Fruit fly (Drosophila melanogaster) whole organism, embryonic: ENCODE results near the gene CG16865.

Experiments used
- CG10274 ChIP-seq: fragments of 200-800 bp; sonication (Bioruptor generic); optimal IDR thresholded peaks from 3 replicates; lab custom pipeline; 2017; ENCODE audit warnings: missing biosample characterization, mild to moderate bottlenecking, missing genetic modification characterization
- CG11504 ChIP-seq: fragments of 200-800 bp; sonication (Bioruptor generic); optimal IDR thresholded peaks from 3 replicates; lab custom pipeline; 2019; ENCODE audit warnings: missing biosample characterization, mild to moderate bottlenecking, missing genetic modification characterization, moderate library complexity
- CG12769 ChIP-seq: fragments of 200-800 bp; sonication (Bioruptor generic); optimal IDR thresholded peaks from 2 replicates; lab custom pipeline; 2019; ENCODE audit warnings: missing biosample characterization, mild to moderate bottlenecking, missing genetic modification characterization, moderate library complexity
- CG16813 ChIP-seq: fragments of 200-800 bp; sonication (Bioruptor generic); IDR thresholded peaks from 3 replicates; pipeline ENCODE4 v1.3.6; 2022; ENCODE audit warnings: missing biosample characterization, missing genetic modification characterization; ENCODE audit not compliant: partially characterized antibody
- CG18619 ChIP-seq: fragments of 200-800 bp; sonication (Bioruptor generic); optimal IDR thresholded peaks from 3 replicates; lab custom pipeline; 2017; ENCODE audit warnings: missing biosample characterization, mild to moderate bottlenecking, missing genetic modification characterization
- CG31224 ChIP-seq: fragments of 200-800 bp; sonication (Bioruptor generic); IDR thresholded peaks from 2 replicates; pipeline ENCODE4 v1.3.6; 2022; ENCODE audit warnings: missing biosample characterization, missing genetic modification characterization
- CG31441 ChIP-seq: fragments of 200-800 bp; sonication (Bioruptor generic); IDR thresholded peaks from 2 replicates; pipeline ENCODE4 v1.3.6; 2022; ENCODE audit warnings: missing biosample characterization, missing genetic modification characterization
- CG3163 ChIP-seq: fragments of 200-800 bp; sonication (Bioruptor generic); optimal IDR thresholded peaks from 3 replicates; lab custom pipeline; 2016; ENCODE audit warnings: missing biosample characterization, missing genetic modification characterization
- CG5245 ChIP-seq: fragments of 200-800 bp; sonication (Bioruptor generic); optimal IDR thresholded peaks from 3 replicates; lab custom pipeline; 2016; ENCODE audit warnings: missing biosample characterization, missing genetic modification characterization
- CG6854 ChIP-seq: fragments of 200-800 bp; sonication (Bioruptor generic); optimal IDR thresholded peaks from 3 replicates; lab custom pipeline; 2017; ENCODE audit warnings: missing biosample characterization, mild to moderate bottlenecking, missing genetic modification characterization
- CG8944 ChIP-seq: fragments of 200-800 bp; sonication (Bioruptor generic); optimal IDR thresholded peaks from 3 replicates; lab custom pipeline; 2016; ENCODE audit warnings: missing biosample characterization, missing genetic modification characterization
- E2f2 ChIP-seq: fragments of 200-800 bp; sonication (Bioruptor generic); IDR thresholded peaks from 2 replicates; pipeline ENCODE4 v1.3.6; 2022; ENCODE audit warnings: missing biosample characterization, missing genetic modification characterization
- Elba2 ChIP-seq: fragments of 200-800 bp; sonication (Bioruptor generic); optimal IDR thresholded peaks from 3 replicates; lab custom pipeline; 2016; ENCODE audit warnings: missing biosample characterization, missing genetic modification characterization
- Hr3 ChIP-seq: fragments of 200-800 bp; sonication (Bioruptor generic); optimal IDR thresholded peaks from 3 replicates; lab custom pipeline; 2016; ENCODE audit warnings: missing biosample characterization, missing genetic modification characterization
- MBD-R2 ChIP-seq: fragments of 200-800 bp; sonication (Bioruptor generic); IDR thresholded peaks from 2 replicates; pipeline ENCODE4 v1.3.6; 2022; ENCODE audit warnings: missing biosample characterization, missing genetic modification characterization
- Med ChIP-seq: fragments of 200-800 bp; sonication (Bioruptor generic); peaks from one replicate; lab custom pipeline; 2016; ENCODE audit warnings: missing biosample characterization, missing genetic modification characterization, mild to moderate bottlenecking, inconsistent platforms, moderate library complexity
- Pdp1 ChIP-seq, 2 experiments: fragments of 200-800 bp; sonication (Bioruptor generic); optimal IDR thresholded peaks; 3 replicates each; lab custom pipeline; 2016; ENCODE audit warnings: missing biosample characterization in 2 of 2, missing genetic modification characterization in 2 of 2, mild to moderate bottlenecking in 1 of 2, moderate library complexity in 1 of 2
- Side ChIP-seq: fragments of 200-800 bp; sonication (Bioruptor generic); optimal IDR thresholded peaks from 2 replicates; lab custom pipeline; 2016; ENCODE audit warnings: missing biosample characterization, missing genetic modification characterization
- Ssrp ChIP-seq: fragments of 200-800 bp; sonication (Bioruptor generic); optimal IDR thresholded peaks from 2 replicates; lab custom pipeline; 2018; ENCODE audit warnings: missing biosample characterization, mild to moderate bottlenecking, missing genetic modification characterization, moderate library complexity
- ato ChIP-seq: fragments of 200-800 bp; sonication (Bioruptor generic); IDR thresholded peaks from 2 replicates; pipeline ENCODE4 v1.3.6; 2022; ENCODE audit warnings: missing biosample characterization, missing genetic modification characterization; ENCODE audit not compliant: partially characterized antibody
- bsh ChIP-seq, 2 experiments: fragments of 200-800 bp; sonication (Bioruptor generic); optimal IDR thresholded peaks; 2 replicates each; lab custom pipeline; 2017 to 2018; ENCODE audit warnings: mild to moderate bottlenecking in 2 of 2, missing biosample characterization in 2 of 2, missing genetic modification characterization in 2 of 2, moderate library complexity in 1 of 2
- cas ChIP-seq: fragments of 200-800 bp; sonication (Bioruptor generic); IDR thresholded peaks from 2 replicates; pipeline ENCODE4 v1.3.6; 2022; ENCODE audit warnings: missing biosample characterization, missing genetic modification characterization
- chinmo ChIP-seq: fragments of 200-800 bp; sonication (Bioruptor generic); IDR thresholded peaks from 4 replicates; pipeline ENCODE4 v1.3.6; 2022; ENCODE audit warnings: missing biosample characterization, missing genetic modification characterization; ENCODE audit not compliant: partially characterized antibody
- crol ChIP-seq: fragments of 200-800 bp; sonication (Bioruptor generic); IDR thresholded peaks from 2 replicates; pipeline ENCODE4 v1.3.6; 2022; ENCODE audit warnings: missing biosample characterization, missing genetic modification characterization
- cwo ChIP-seq: fragments of 200-800 bp; sonication (Bioruptor generic); optimal IDR thresholded peaks from 3 replicates; lab custom pipeline; 2017; ENCODE audit warnings: missing biosample characterization, missing genetic modification characterization, mild to moderate bottlenecking, moderate library complexity, missing genetic modification reagents
- dan ChIP-seq: fragments of 200-800 bp; sonication (Bioruptor generic); IDR thresholded peaks from 2 replicates; pipeline ENCODE4 v1.3.6; 2022; ENCODE audit warnings: missing biosample characterization, missing genetic modification characterization
- dati ChIP-seq: fragments of 200-800 bp; sonication (Bioruptor generic); IDR thresholded peaks from 2 replicates; pipeline ENCODE4 v1.3.6; 2022; ENCODE audit warnings: missing biosample characterization, missing genetic modification characterization
- exex ChIP-seq: fragments of 200-800 bp; sonication (Bioruptor generic); optimal IDR thresholded peaks from 4 replicates; lab custom pipeline; 2018; ENCODE audit warnings: missing biosample characterization, mild to moderate bottlenecking, missing genetic modification characterization, moderate library complexity
- ftz-f1 ChIP-seq: fragments of 200-800 bp; sonication (Bioruptor generic); optimal IDR thresholded peaks from 2 replicates; lab custom pipeline; 2016; ENCODE audit warnings: missing biosample characterization, missing genetic modification characterization
- gcm ChIP-seq: fragments of 200-800 bp; sonication (Bioruptor generic); optimal IDR thresholded peaks from 2 replicates; lab custom pipeline; 2019; ENCODE audit warnings: missing biosample characterization, mild to moderate bottlenecking, missing genetic modification characterization, moderate library complexity
- grn ChIP-seq: fragments of 200-800 bp; sonication (Bioruptor generic); optimal IDR thresholded peaks from 3 replicates; lab custom pipeline; 2017; ENCODE audit warnings: missing biosample characterization, missing genetic modification characterization
- lmd ChIP-seq: fragments of 200-800 bp; sonication (Bioruptor generic); IDR thresholded peaks from 2 replicates; pipeline ENCODE4 v1.3.6; 2022; ENCODE audit warnings: missing biosample characterization, missing genetic modification characterization
- nom ChIP-seq: fragments of 200-800 bp; sonication (Bioruptor generic); optimal IDR thresholded peaks from 2 replicates; lab custom pipeline; 2017; ENCODE audit warnings: missing biosample characterization, missing genetic modification characterization, mild to moderate bottlenecking, moderate library complexity, missing genetic modification reagents
- onecut ChIP-seq: fragments of 200-800 bp; sonication (Bioruptor generic); IDR thresholded peaks from 2 replicates; pipeline ENCODE4 v1.3.6; 2022; ENCODE audit warnings: missing biosample characterization, missing genetic modification characterization
- pan ChIP-seq, 4 experiments: fragments of >200 bp in 3 of 4; fragments of 200-800 bp in 1 of 4; sonication (Bioruptor generic) in 1 of 4; optimal IDR thresholded peaks in 3 of 4; IDR thresholded peaks in 1 of 4; 2 replicates each; pipeline versions ENCODE4 v1.3.6 to Lab custom; 2017 to 2022; ENCODE audit warnings: missing biosample characterization in 2 of 4, missing genetic modification characterization in 2 of 4, mixed read lengths in 1 of 4
- sens ChIP-seq: fragments of 200-800 bp; sonication (Bioruptor generic); peaks from one replicate; lab custom pipeline; 2016; ENCODE audit warnings: missing biosample characterization, missing genetic modification characterization
- sqz ChIP-seq: fragments of 200-800 bp; sonication (Bioruptor generic); optimal IDR thresholded peaks from 3 replicates; lab custom pipeline; 2018; ENCODE audit warnings: missing biosample characterization, mild to moderate bottlenecking, missing genetic modification characterization
- sug ChIP-seq: fragments of 200-800 bp; optimal IDR thresholded peaks from 2 replicates; lab custom pipeline; 2019; ENCODE audit warnings: missing biosample characterization, mild to moderate bottlenecking, missing genetic modification characterization, moderate library complexity
- vvl ChIP-seq: fragments of 200-800 bp; sonication (Bioruptor generic); IDR thresholded peaks from 2 replicates; pipeline ENCODE4 v1.3.6; 2022; ENCODE audit warnings: missing biosample characterization, missing genetic modification characterization

CG16865 gene

dm6 chr2L:13804561-13805067, 6.7 kb upstream of the CG16865 start:
- TF ChIP-seq crol (GFP tag; lab: Robert Waterston, UW) (peak; percentile 20; the same call in 1 of the 2 replicates), chinmo (GFP tag; lab: Robert Waterston, UW) (peak; percentile 71; the same call in 2 of the 4 replicates), CG31441 (no peak), dan (GFP tag; lab: Robert Waterston, UW) (no peak), CG18619 (GFP tag; lab: Kevin White, UChicago) (no peak), ftz-f1 (GFP tag; lab: Kevin White, UChicago) (peak; percentile 14), Hr3 (GFP tag; lab: Kevin White, UChicago) (no peak), nom (peak; percentile 60), vvl (peak; percentile 65), CG12769 (tag; lab: Kevin White, UChicago) (peak; percentile 74), sqz (GFP tag; lab: Kevin White, UChicago) (peak; percentile 50), CG16813 (no peak), onecut (GFP tag; lab: Robert Waterston, UW) (peak; percentile 46; the same call in 1 of the 2 replicates), CG31224 (GFP tag; lab: Robert Waterston, UW) (0 out of 2 replicates have a peak, but pooled peaks have one; percentile 7), Pdp1 (GFP tag; optimal IDR thresholded peaks at IDR 0.05; lab: Kevin White, UChicago) (peak in 1 of 2 experiments; percentile 56), CG3163 (GFP tag; lab: Kevin White, UChicago) (no peak), cwo (GFP tag; lab: Kevin White, UChicago) (peak; percentile 89), Med (peak; percentile 11), dati (0 out of 2 replicates have a peak, but pooled peaks have one; percentile 22), gcm (no peak), cas (GFP tag; lab: Robert Waterston, UW) (no peak), CG10274 (GFP tag; lab: Kevin White, UChicago) (peak; percentile 89)

- TF ChIP-seq MBD-R2 (no peak), grn (peak; percentile 25), cwo (GFP tag; lab: Kevin White, UChicago) (peak; percentile 3), sug (tag; lab: Kevin White, UChicago) (peak; percentile 27), E2f2 (no peak), pan (optimal IDR thresholded peaks at IDR 0.05; lab: Kevin White, UChicago) (no peak), pan (GFP tag; optimal IDR thresholded peaks at IDR 0.05 in 1 of 2, IDR thresholded peaks at IDR 0.05 in 1 of 2) (no peak), lmd (no peak), exex (tag; lab: Kevin White, UChicago) (peak; percentile 25)
These were observed 6.2 kb upstream of the CG16865 start for dm6 chr2L:13805170-13805569.

- TF ChIP-seq Side (GFP tag; lab: Kevin White, UChicago) (no peak), CG8944 (GFP tag; lab: Kevin White, UChicago) (no peak), CG11504 (tag; lab: Kevin White, UChicago) (no peak), Med (peak; percentile 36), ato (GFP tag; lab: Robert Waterston, UW) (no peak), sens (peak; percentile 60)
These were observed 4.2 kb upstream of the CG16865 start for dm6 chr2L:13807097-13807496.

- no peak for TF ChIP-seq Elba2 (GFP tag; lab: Kevin White, UChicago)
- TF ChIP-seq bsh (GFP tag; optimal IDR thresholded peaks at IDR 0.05; lab: Kevin White, UChicago), result no peak
- TF ChIP-seq Ssrp, result no peak
- no peak for TF ChIP-seq CG6854 (GFP tag; lab: Kevin White, UChicago)
- peak; percentile 2 for TF ChIP-seq cwo (GFP tag; lab: Kevin White, UChicago)
- peak; percentile 62 for TF ChIP-seq sens
- TF ChIP-seq CG5245, result no peak
These were observed 3.4 kb upstream of the CG16865 start for dm6 chr2L:13807959-13808358.
